Worm (Caenorhabditis elegans) whole organism, early embryonic: ENCODE measurements around the gene col-147.

Experiments
- ama-1 ChIP-seq: fragments of 150-350 bp; optimal IDR thresholded peaks from 2 replicates; lab custom pipeline; 2014
- ceh-13 ChIP-seq: fragments of 200-800 bp; sonication (Bioruptor generic); optimal IDR thresholded peaks from 2 replicates; lab custom pipeline; 2018; ENCODE audit warnings: mild to moderate bottlenecking, missing genetic modification characterization, missing compliant biosample characterization
- hmg-4 ChIP-seq: fragments of 200-800 bp; sonication (Bioruptor generic); optimal IDR thresholded peaks from 2 replicates; lab custom pipeline; 2018; ENCODE audit warnings: mild to moderate bottlenecking, missing genetic modification characterization, missing compliant biosample characterization
- hnd-1 ChIP-seq: sonication (generic microtip); optimal IDR thresholded peaks from 2 replicates; lab custom pipeline; 2016; ENCODE audit warnings: missing genetic modification characterization, missing compliant biosample characterization
- tbx-11 ChIP-seq: fragments of 200-800 bp; sonication (Bioruptor generic); IDR thresholded peaks from 2 replicates; pipeline ENCODE4 v1.3.6; 2022; ENCODE audit warnings: missing genetic modification characterization, missing compliant biosample characterization

- no peak for TF ChIP-seq ama-1
- no peak for TF ChIP-seq tbx-11 (GFP tag; lab: Robert Waterston, UW)
- TF ChIP-seq ceh-13 = no peak
- TF ChIP-seq hmg-4 (GFP tag; lab: Kevin White, UChicago) = no peak
- no peak for TF ChIP-seq hnd-1 (tag; lab: Kevin White, UChicago)
These were observed 11.7 kb downstream of the col-147 start for ce11 chrV:9621437-9621836.
